Worm (Caenorhabditis elegans) whole organism, L3 larva: Measurements from ENCODE around the gene R02E12.5.

Source experiments
- R02D3.7 ChIP-seq: fragments of 150-350 bp; optimal IDR thresholded peaks from 2 replicates; lab custom pipeline; 2014; ENCODE audit warnings: missing biosample characterization, missing genetic modification characterization
- ama-1 ChIP-seq: fragments of 150-350 bp; optimal IDR thresholded peaks from 2 replicates; lab custom pipeline; 2018
- egl-27 ChIP-seq: sonication (generic microtip); optimal IDR thresholded peaks from 4 replicates; lab custom pipeline; 2017; ENCODE audit warnings: missing biosample characterization, missing genetic modification reagents, missing genetic modification characterization
- nhr-12 ChIP-seq: fragments of 150-350 bp; optimal IDR thresholded peaks from 2 replicates; lab custom pipeline; 2014; ENCODE audit warnings: missing biosample characterization, missing genetic modification characterization
- nhr-23 ChIP-seq: fragments of 150-350 bp; optimal IDR thresholded peaks from 2 replicates; lab custom pipeline; 2014; ENCODE audit warnings: missing biosample characterization, missing genetic modification reagents, missing genetic modification characterization
- nhr-25 ChIP-seq: sonication (generic microtip); optimal IDR thresholded peaks from 2 replicates; lab custom pipeline; 2017; ENCODE audit warnings: missing biosample characterization, missing genetic modification characterization
- nhr-28 ChIP-seq: fragments of 150-350 bp; optimal IDR thresholded peaks from 2 replicates; lab custom pipeline; 2014; ENCODE audit warnings: missing biosample characterization, missing genetic modification characterization
- nhr-76 ChIP-seq: fragments of 150-350 bp; sonication (generic microtip); optimal IDR thresholded peaks from 5 replicates; lab custom pipeline; 2014; ENCODE audit warnings: missing biosample characterization, missing genetic modification characterization
- snpc-4 ChIP-seq: fragments of 150-350 bp; optimal IDR thresholded peaks from 2 replicates; lab custom pipeline; 2014; ENCODE audit warnings: missing biosample characterization, missing genetic modification characterization
- zag-1 ChIP-seq: fragments of 150-350 bp; optimal IDR thresholded peaks from 2 replicates; lab custom pipeline; 2014; ENCODE audit warnings: missing biosample characterization, missing genetic modification characterization

DNA sequence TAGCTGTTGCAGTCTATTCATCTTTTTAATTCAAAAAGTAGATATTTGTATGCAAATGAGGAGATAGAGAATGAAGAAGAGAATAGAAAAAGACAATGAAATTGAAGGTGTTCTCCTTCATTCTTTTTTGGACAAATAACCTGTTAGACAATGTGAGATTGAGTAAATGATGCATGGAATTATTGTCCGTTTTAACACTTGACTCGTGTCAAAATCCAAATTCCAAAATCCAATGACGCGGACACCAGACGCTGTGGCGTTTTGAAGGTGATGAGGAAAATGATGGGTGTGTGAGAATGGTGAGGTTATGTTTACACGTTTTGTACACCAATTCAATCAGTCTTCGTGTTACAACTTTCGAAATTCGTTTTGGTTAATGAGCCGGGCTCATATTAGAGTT is 18.0 kb upstream of the R02E12.5 start:
- TF ChIP-seq nhr-23 (tag; lab: Kevin White, UChicago) (no peak), nhr-28 (no peak), R02D3.7 (tag; lab: Kevin White, UChicago) (no peak), egl-27 (no peak), ama-1 (lab: Kevin White, UChicago) (no peak), nhr-25 (tag; lab: Kevin White, UChicago) (no peak), nhr-76 (tag; lab: Kevin White, UChicago) (no peak), snpc-4 (tag; lab: Kevin White, UChicago) (no peak), zag-1 (tag; lab: Kevin White, UChicago) (no peak), nhr-12 (tag; lab: Kevin White, UChicago) (no peak)
